Worm (Caenorhabditis elegans) whole organism, L3 larva: ENCODE measurements around the gene sre-7.
"Not testable (repeated sequence)": the region's sequence is repeated elsewhere in the genome, so short reads cannot be mapped to it uniquely, and the experiment has no call there.

Source experiments
- R02D3.7 ChIP-seq: fragments of 150-350 bp; optimal IDR thresholded peaks from 2 replicates; lab custom pipeline; 2014; ENCODE audit warnings: missing biosample characterization, missing genetic modification characterization
- ZK546.5 ChIP-seq: sonication (generic microtip); optimal IDR thresholded peaks from 2 replicates; lab custom pipeline; 2017; ENCODE audit warnings: missing biosample characterization, missing genetic modification characterization
- aly-2 ChIP-seq: fragments of 150-350 bp; optimal IDR thresholded peaks from 2 replicates; lab custom pipeline; 2014; ENCODE audit warnings: missing biosample characterization, missing genetic modification characterization
- ama-1 ChIP-seq: fragments of 150-350 bp; optimal IDR thresholded peaks from 2 replicates; lab custom pipeline; 2018
- ceh-16 ChIP-seq: sonication (generic microtip); optimal IDR thresholded peaks from 2 replicates; lab custom pipeline; 2017; ENCODE audit warnings: missing biosample characterization, missing genetic modification characterization
- ceh-82 ChIP-seq: fragments of 150-350 bp; optimal IDR thresholded peaks from 2 replicates; lab custom pipeline; 2014; ENCODE audit warnings: missing biosample characterization, missing genetic modification characterization
- ceh-9 ChIP-seq: sonication (generic microtip); optimal IDR thresholded peaks from 2 replicates; lab custom pipeline; 2018; ENCODE audit warnings: missing biosample characterization, missing genetic modification characterization
- daf-12 ChIP-seq: fragments of 150-350 bp; optimal IDR thresholded peaks from 2 replicates; lab custom pipeline; 2014; ENCODE audit warnings: missing biosample characterization, missing genetic modification reagents, missing genetic modification characterization
- egl-27 ChIP-seq: sonication (generic microtip); optimal IDR thresholded peaks from 4 replicates; lab custom pipeline; 2017; ENCODE audit warnings: missing biosample characterization, missing genetic modification reagents, missing genetic modification characterization
- elt-1 ChIP-seq: fragments of 150-350 bp; optimal IDR thresholded peaks from 2 replicates; lab custom pipeline; 2014; ENCODE audit warnings: missing biosample characterization, missing genetic modification characterization
- elt-2 ChIP-seq: sonication (generic microtip); optimal IDR thresholded peaks from 2 replicates; lab custom pipeline; 2016; ENCODE audit warnings: missing genetic modification reagents, mild to moderate bottlenecking, missing genetic modification characterization, missing compliant biosample characterization
- elt-3 ChIP-seq, 3 experiments: fragments of 150-350 bp in 1 of 3; sonication (generic microtip) in 2 of 3; optimal IDR thresholded peaks; 2 replicates in 2 of 3; 4 replicates in 1 of 3; lab custom pipeline; 2014 to 2017; ENCODE audit warnings: missing biosample characterization in 3 of 3, missing genetic modification characterization in 3 of 3
- fkh-10 ChIP-seq: sonication (generic microtip); optimal IDR thresholded peaks from 2 replicates; lab custom pipeline; 2017; ENCODE audit warnings: missing biosample characterization, missing genetic modification reagents, missing genetic modification characterization
- fkh-2 ChIP-seq: fragments of 150-350 bp; optimal IDR thresholded peaks from 2 replicates; lab custom pipeline; 2014; ENCODE audit warnings: missing biosample characterization, missing genetic modification reagents, missing genetic modification characterization
- fos-1 ChIP-seq: fragments of 150-350 bp; optimal IDR thresholded peaks from 2 replicates; lab custom pipeline; 2014; ENCODE audit warnings: missing biosample characterization, missing genetic modification characterization
- jun-1 ChIP-seq: fragments of 150-350 bp; optimal IDR thresholded peaks from 2 replicates; lab custom pipeline; 2014; ENCODE audit warnings: missing biosample characterization, missing genetic modification reagents, missing genetic modification characterization
- lin-15B ChIP-seq: fragments of 150-350 bp; optimal IDR thresholded peaks from 2 replicates; lab custom pipeline; 2014; ENCODE audit warnings: missing biosample characterization, missing genetic modification characterization
- lsy-12 ChIP-seq: sonication (generic microtip); optimal IDR thresholded peaks from 2 replicates; lab custom pipeline; 2016; ENCODE audit warnings: mild to moderate bottlenecking, missing genetic modification characterization, missing compliant biosample characterization
- mdl-1 ChIP-seq: fragments of 150-350 bp; optimal IDR thresholded peaks from 2 replicates; lab custom pipeline; 2014; ENCODE audit warnings: missing biosample characterization, missing genetic modification characterization
- nfya-1 ChIP-seq: sonication (generic microtip); optimal IDR thresholded peaks from 2 replicates; lab custom pipeline; 2017; ENCODE audit warnings: missing genetic modification characterization, mild to moderate bottlenecking, missing compliant biosample characterization, antibody characterized with exemption, moderate library complexity; ENCODE audit not compliant: insufficient read depth
- nhr-11 ChIP-seq: fragments of 150-350 bp; optimal IDR thresholded peaks from 2 replicates; lab custom pipeline; 2014; ENCODE audit warnings: missing biosample characterization, missing genetic modification characterization
- nhr-12 ChIP-seq: fragments of 150-350 bp; optimal IDR thresholded peaks from 2 replicates; lab custom pipeline; 2014; ENCODE audit warnings: missing biosample characterization, missing genetic modification characterization
- nhr-23 ChIP-seq: fragments of 150-350 bp; optimal IDR thresholded peaks from 2 replicates; lab custom pipeline; 2014; ENCODE audit warnings: missing biosample characterization, missing genetic modification reagents, missing genetic modification characterization
- nhr-237 ChIP-seq: fragments of 150-350 bp; optimal IDR thresholded peaks from 2 replicates; lab custom pipeline; 2014; ENCODE audit warnings: missing biosample characterization, missing genetic modification characterization
- nhr-25 ChIP-seq: sonication (generic microtip); optimal IDR thresholded peaks from 2 replicates; lab custom pipeline; 2017; ENCODE audit warnings: missing biosample characterization, missing genetic modification characterization
- nhr-28 ChIP-seq: fragments of 150-350 bp; optimal IDR thresholded peaks from 2 replicates; lab custom pipeline; 2014; ENCODE audit warnings: missing biosample characterization, missing genetic modification characterization
- nhr-43 ChIP-seq: sonication (generic microtip); optimal IDR thresholded peaks from 2 replicates; lab custom pipeline; 2016; ENCODE audit warnings: mild to moderate bottlenecking, missing genetic modification characterization, missing compliant biosample characterization; ENCODE audit not compliant: poor library complexity, severe bottlenecking
- nhr-67 ChIP-seq: fragments of 150-350 bp; optimal IDR thresholded peaks from 2 replicates; lab custom pipeline; 2014; ENCODE audit warnings: missing biosample characterization, missing genetic modification characterization
- nhr-77 ChIP-seq: fragments of 150-350 bp; optimal IDR thresholded peaks from 2 replicates; lab custom pipeline; 2014; ENCODE audit warnings: missing biosample characterization, missing genetic modification characterization
- pha-4 ChIP-seq: fragments of 150-350 bp; optimal IDR thresholded peaks from 2 replicates; lab custom pipeline; 2014; ENCODE audit warnings: missing biosample characterization, missing genetic modification reagents, missing genetic modification characterization
- pqm-1 ChIP-seq: fragments of 150-350 bp; optimal IDR thresholded peaks from 2 replicates; lab custom pipeline; 2017; ENCODE audit warnings: missing biosample characterization, missing genetic modification characterization, inconsistent platforms
- sea-2 ChIP-seq: fragments of 150-350 bp; sonication (generic microtip); optimal IDR thresholded peaks from 4 replicates; lab custom pipeline; 2014; ENCODE audit warnings: missing biosample characterization, missing genetic modification reagents, missing genetic modification characterization
- skn-1 ChIP-seq: fragments of 150-350 bp; optimal IDR thresholded peaks from 2 replicates; lab custom pipeline; 2014; ENCODE audit warnings: missing biosample characterization, missing genetic modification characterization
- snpc-4 ChIP-seq: fragments of 150-350 bp; optimal IDR thresholded peaks from 2 replicates; lab custom pipeline; 2014; ENCODE audit warnings: missing biosample characterization, missing genetic modification characterization
- unc-62 ChIP-seq: fragments of 150-350 bp; sonication (generic microtip); optimal IDR thresholded peaks from 4 replicates; lab custom pipeline; 2014; ENCODE audit warnings: missing biosample characterization, missing genetic modification reagents, missing genetic modification characterization
- zag-1 ChIP-seq: fragments of 150-350 bp; optimal IDR thresholded peaks from 2 replicates; lab custom pipeline; 2014; ENCODE audit warnings: missing biosample characterization, missing genetic modification characterization
- ztf-11 ChIP-seq: fragments of 150-350 bp; optimal IDR thresholded peaks from 2 replicates; lab custom pipeline; 2014; ENCODE audit warnings: missing biosample characterization, missing genetic modification characterization
- ztf-4 ChIP-seq: fragments of 150-350 bp; optimal IDR thresholded peaks from 2 replicates; lab custom pipeline; 2014; ENCODE audit warnings: missing biosample characterization, missing genetic modification characterization

sre-7 gene

DNA sequence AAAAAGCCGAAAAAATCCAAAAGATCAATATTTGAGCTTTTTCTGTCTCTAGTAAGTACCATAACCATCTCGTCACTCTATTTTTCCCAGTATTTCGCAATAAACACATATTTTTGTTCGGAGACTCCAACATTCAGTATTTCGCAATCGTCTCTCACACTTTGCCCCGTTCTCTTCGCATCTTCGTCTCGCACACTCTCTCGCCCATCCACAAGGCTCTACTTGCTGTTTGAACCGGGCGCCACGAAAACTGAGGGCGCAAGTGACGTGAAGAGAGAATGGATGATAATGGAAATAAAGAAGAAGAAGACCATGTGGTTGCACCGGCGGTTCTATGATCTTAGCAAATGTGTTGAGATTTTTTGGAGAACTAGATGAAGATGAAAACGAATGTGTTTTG lies 43.9 kb upstream of the sre-7 start (continued):
- TF ChIP-seq ztf-4 (peak; percentile 17), sea-2 (GFP tag; lab: Kevin White, UChicago) (peak; percentile 83), ZK546.5 (tag; lab: Kevin White, UChicago) (no peak), nfya-1 (tag; lab: Kevin White, UChicago) (peak; percentile 93), snpc-4 (tag; lab: Kevin White, UChicago) (peak; percentile 67), nhr-237 (tag; lab: Kevin White, UChicago) (no peak), aly-2 (tag; lab: Kevin White, UChicago) (no peak), zag-1 (tag; lab: Kevin White, UChicago) (no peak), elt-3 (tag; optimal IDR thresholded peaks at IDR 0.05; lab: Kevin White, UChicago) (peak in 2 of 3 experiments; percentile 81 to 84), egl-27 (tag; lab: Kevin White, UChicago) (peak; percentile 11)

DNA sequence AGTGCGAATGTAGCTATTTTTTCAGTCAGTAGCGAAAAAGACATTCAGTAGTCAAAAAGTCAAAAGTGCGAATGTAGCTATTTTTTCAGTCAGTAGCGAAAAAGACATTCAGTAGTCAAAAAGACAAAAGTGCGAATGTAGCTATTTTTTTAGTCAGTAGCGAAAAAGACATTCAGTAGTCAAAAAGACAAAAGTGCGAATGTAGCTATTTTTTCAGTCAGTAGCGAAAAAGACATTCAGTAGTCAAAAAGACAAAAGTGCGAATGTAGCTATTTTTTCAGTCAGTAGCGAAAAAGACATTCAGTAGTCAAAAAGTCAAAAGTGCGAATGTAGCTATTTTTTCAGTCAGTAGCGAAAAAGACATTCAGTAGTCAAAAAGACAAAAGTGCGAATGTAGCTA lies 38.8 kb upstream of the sre-7 start, which contains the start of gene T16A9.3:
Gene T16A9.3 (plus strand): TSS at position 301 of the 400 bp plus-strand sequence.
- TF ChIP-seq nhr-12, nfya-1, ztf-11 (tag; lab: Kevin White, UChicago): not testable (repeated sequence)

DNA sequence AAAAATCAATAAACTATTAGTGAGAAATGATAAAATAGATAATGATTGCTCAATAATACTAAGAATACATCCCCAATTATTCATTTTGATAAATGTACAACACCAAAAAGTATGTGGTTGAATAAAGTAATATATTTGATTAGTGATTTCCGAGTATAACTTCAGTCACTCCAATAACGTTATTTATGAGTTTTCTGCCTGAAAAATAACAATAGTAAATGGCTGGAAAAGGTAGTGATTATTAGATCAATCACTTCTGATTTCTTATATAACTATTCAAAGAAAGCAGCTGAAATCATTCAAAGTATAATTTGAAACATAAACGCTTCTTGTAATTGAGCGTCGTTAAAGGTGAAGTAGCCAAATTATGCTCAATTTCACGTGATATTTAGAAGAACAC lies 33.3 kb upstream of the sre-7 start, which contains the start of gene str-230:
Gene str-230 (minus strand): TSS at position 101 of the 400 bp plus-strand sequence.
- no peak for TF ChIP-seq R02D3.7 (tag; lab: Kevin White, UChicago)
- no peak for TF ChIP-seq nhr-28
- TF ChIP-seq pha-4, result no peak
- no peak for TF ChIP-seq nhr-11 (tag; lab: Kevin White, UChicago)
- no peak for TF ChIP-seq nhr-77 (tag; lab: Kevin White, UChicago)
- TF ChIP-seq ZK546.5 (tag; lab: Kevin White, UChicago), result no peak
- TF ChIP-seq elt-2, result no peak
- TF ChIP-seq lsy-12 (tag; lab: Kevin White, UChicago), result no peak
- no peak for TF ChIP-seq unc-62 (GFP tag; lab: Kevin White, UChicago)
- TF ChIP-seq mdl-1 (tag; lab: Kevin White, UChicago), result no peak
- no peak for TF ChIP-seq nhr-67 (tag; lab: Kevin White, UChicago)
- TF ChIP-seq daf-12 (tag; lab: Kevin White, UChicago), result no peak
- TF ChIP-seq ztf-4, result no peak

DNA sequence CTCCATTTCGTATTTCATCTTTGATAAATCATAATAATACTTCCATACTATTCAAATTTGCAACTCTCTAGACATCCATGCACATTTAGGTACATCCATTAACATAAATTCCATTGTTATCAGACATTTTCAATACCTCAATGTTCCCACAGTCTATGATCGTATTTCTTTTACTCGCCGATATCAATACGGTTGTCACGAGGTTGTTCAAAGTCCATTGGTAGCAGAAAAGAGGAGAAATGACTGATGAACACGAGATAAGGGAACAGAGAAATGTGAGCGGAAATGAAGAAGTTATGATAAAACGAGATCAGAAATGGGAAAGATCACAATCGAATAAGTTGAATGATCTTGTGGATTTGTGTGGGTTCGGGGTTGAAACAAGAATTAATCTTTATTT lies 31.2 kb upstream of the sre-7 start:
- no peak for TF ChIP-seq nhr-77 (tag; lab: Kevin White, UChicago)
- peak; percentile 15 for TF ChIP-seq nhr-43 (tag; lab: Kevin White, UChicago)
- no peak for TF ChIP-seq ceh-16 (tag; lab: Kevin White, UChicago)
- peak; percentile 11 for TF ChIP-seq nhr-25 (tag; lab: Kevin White, UChicago)
- TF ChIP-seq elt-1 (tag; lab: Kevin White, UChicago), result no peak
- TF ChIP-seq ztf-4, result no peak
- TF ChIP-seq nhr-67 (tag; lab: Kevin White, UChicago), result no peak
- no peak for TF ChIP-seq nfya-1 (tag; lab: Kevin White, UChicago)
- TF ChIP-seq unc-62 (GFP tag; lab: Kevin White, UChicago), result no peak
- TF ChIP-seq ztf-11 (tag; lab: Kevin White, UChicago), result no peak
- no peak for TF ChIP-seq fkh-2 (tag; lab: Kevin White, UChicago)
- no peak for TF ChIP-seq lin-15B
- no peak for TF ChIP-seq nhr-23 (tag; lab: Kevin White, UChicago)
- peak; percentile 88 for TF ChIP-seq elt-2
- no peak for TF ChIP-seq sea-2 (GFP tag; lab: Kevin White, UChicago)
- TF ChIP-seq skn-1 (tag; lab: Kevin White, UChicago), result no peak
- TF ChIP-seq mdl-1 (tag; lab: Kevin White, UChicago), result no peak
- no peak for TF ChIP-seq fkh-10 (GFP tag; lab: Kevin White, UChicago)
- TF ChIP-seq pha-4, result no peak
- no peak for TF ChIP-seq ZK546.5 (tag; lab: Kevin White, UChicago)
- peak; percentile 52 for TF ChIP-seq jun-1 (tag; lab: Kevin White, UChicago)
- TF ChIP-seq fos-1 (tag; lab: Kevin White, UChicago), result no peak
- no peak for TF ChIP-seq nhr-237 (tag; lab: Kevin White, UChicago)
- TF ChIP-seq ceh-82 (tag; lab: Kevin White, UChicago), result no peak
- no peak for TF ChIP-seq ama-1 (lab: Kevin White, UChicago)
- TF ChIP-seq ceh-9 (tag; lab: Kevin White, UChicago), result no peak
- TF ChIP-seq snpc-4 (tag; lab: Kevin White, UChicago), result no peak
- no peak for TF ChIP-seq aly-2 (tag; lab: Kevin White, UChicago)
- peak; percentile 77 for TF ChIP-seq pqm-1 (tag; lab: Kevin White, UChicago)
- TF ChIP-seq elt-3 (tag; optimal IDR thresholded peaks at IDR 0.05; lab: Kevin White, UChicago), result peak in 1 of 3 experiments; percentile 17
- TF ChIP-seq zag-1 (tag; lab: Kevin White, UChicago), result no peak
